Worm (Caenorhabditis elegans): ENCODE data around the gene Y75B8A.39.

Y75B8A.39 gene

ce11 chrIII:12344940-12345339, 32.0 kb downstream of the Y75B8A.39 start:
- TF ChIP-seq him-1 (tag; optimal IDR thresholded peaks at IDR 0.05) = peak; percentile 52
- TF ChIP-seq B0336.3 (GFP tag; IDR thresholded peaks at IDR 0.05) = no peak
- peak; percentile 89 for TF ChIP-seq nfyb-1 (GFP tag; IDR thresholded peaks at IDR 0.05)

- TF ChIP-seq ztf-25 (GFP tag; IDR thresholded peaks at IDR 0.05) = no peak
- no peak for TF ChIP-seq F37B4.10 (GFP tag; IDR thresholded peaks at IDR 0.05)
- TF ChIP-seq nhr-179 (tag; optimal IDR thresholded peaks at IDR 0.05) = no peak
- TF ChIP-seq pha-4 (tag; optimal IDR thresholded peaks at IDR 0.05) = no peak
- TF ChIP-seq ztf-6 (GFP tag; IDR thresholded peaks at IDR 0.05) = no peak
- no peak for TF ChIP-seq let-526 (GFP tag; IDR thresholded peaks at IDR 0.05)
- TF ChIP-seq cebp-1 (GFP tag; IDR thresholded peaks at IDR 0.05) = no peak
- TF ChIP-seq cebp-1 (tag; optimal IDR thresholded peaks at IDR 0.05) = no peak
- TF ChIP-seq Y53G8AR.9 (GFP tag; conservative IDR thresholded peaks at IDR 0.05) = no peak
- no peak for TF ChIP-seq aptf-3 (GFP tag; IDR thresholded peaks at IDR 0.05)
- no peak for TF ChIP-seq ama-1 (optimal IDR thresholded peaks at IDR 0.05)
- TF ChIP-seq ama-1 (GFP tag; optimal IDR thresholded peaks at IDR 0.05) = no peak
- TF ChIP-seq nhr-120 (GFP tag; IDR thresholded peaks at IDR 0.05) = no peak
- no peak for TF ChIP-seq mel-28 (tag; optimal IDR thresholded peaks at IDR 0.05; ENCODE audit: borderline replicate concordance)
- TF ChIP-seq F57C9.4 (tag; optimal IDR thresholded peaks at IDR 0.05) = no peak
- no peak for TF ChIP-seq unc-62 (GFP tag; optimal IDR thresholded peaks at IDR 0.05)
- TF ChIP-seq rcor-1 (GFP tag; IDR thresholded peaks at IDR 0.05) = no peak
- TF ChIP-seq ccch-3 (GFP tag; optimal IDR thresholded peaks at IDR 0.05) = no peak
- no peak for TF ChIP-seq nhr-80 (tag; optimal IDR thresholded peaks at IDR 0.05)
- TF ChIP-seq egl-18 (GFP tag; IDR thresholded peaks at IDR 0.05) = no peak
- TF ChIP-seq tbp1 (GFP tag; optimal IDR thresholded peaks at IDR 0.05) = no peak
These were observed 36.0 kb downstream of the Y75B8A.39 start for ce11 chrIII:12349027-12349426.

ce11 chrIII:12351301-12351700, 38.3 kb downstream of the Y75B8A.39 start, which contains the start of the genes pph-4.1 and Y75B8A.31:
Gene pph-4.1 (minus strand): TSS chrIII:12351336.
Gene Y75B8A.31 (plus strand): TSS chrIII:12351642.
- TF ChIP-seq F39B2.1 (GFP tag; IDR thresholded peaks at IDR 0.05) = no peak
- TF ChIP-seq gei-17 (GFP tag; optimal IDR thresholded peaks at IDR 0.05) = no peak
- no peak for TF ChIP-seq hsf-1 (GFP tag; IDR thresholded peaks at IDR 0.05)
- TF ChIP-seq mes-4 (tag; optimal IDR thresholded peaks at IDR 0.05) = no peak
- no peak for TF ChIP-seq nfya-1 (tag; optimal IDR thresholded peaks at IDR 0.05; ENCODE audit: borderline replicate concordance, insufficient read depth)
- no peak for TF ChIP-seq ceh-58 (GFP tag; IDR thresholded peaks at IDR 0.05)
- 0 out of 2 replicates have a peak, but pooled peaks have one; percentile 15 for TF ChIP-seq hmg-20 (GFP tag; IDR thresholded peaks at IDR 0.05)
- no peak for TF ChIP-seq C06A6.2 (GFP tag; conservative IDR thresholded peaks at IDR 0.05)
- TF ChIP-seq egl-44 (GFP tag; IDR thresholded peaks at IDR 0.05) = no peak
- no peak for TF ChIP-seq F52B5.7 (tag; optimal IDR thresholded peaks at IDR 0.05)
- no peak for TF ChIP-seq dpff-1 (tag; optimal IDR thresholded peaks at IDR 0.05)
- TF ChIP-seq B0019.2 (GFP tag; conservative IDR thresholded peaks at IDR 0.05) = peak; percentile 69
- TF ChIP-seq cebp-2 (GFP tag; IDR thresholded peaks at IDR 0.05) = no peak
- TF ChIP-seq ztf-18 (tag; optimal IDR thresholded peaks at IDR 0.05) = peak; percentile 26
- TF ChIP-seq Y95B8A.8 (GFP tag; IDR thresholded peaks at IDR 0.05) = peak; percentile 70; the same call in 1 of the 2 replicates
- no peak for TF ChIP-seq nhr-27 (tag; optimal IDR thresholded peaks at IDR 0.05)
- peak; percentile 59 for TF ChIP-seq snpc-3.4 (tag; optimal IDR thresholded peaks at IDR 0.05)
- TF ChIP-seq snpc-1.3 (tag; optimal IDR thresholded peaks at IDR 0.05; ENCODE audit: insufficient read depth) = peak; percentile 45
- TF ChIP-seq B0035.1 (tag; optimal IDR thresholded peaks at IDR 0.05) = no peak
- TF ChIP-seq atf-7 (tag; optimal IDR thresholded peaks at IDR 0.05) = no peak
- peak; percentile 87 for TF ChIP-seq ceh-91 (GFP tag; IDR thresholded peaks at IDR 0.05)
- no peak for TF ChIP-seq ama-1 (optimal IDR thresholded peaks at IDR 0.05)
- no peak for TF ChIP-seq ama-1 (GFP tag; optimal IDR thresholded peaks at IDR 0.05)
- peak; percentile 82 for TF ChIP-seq Y53G8AR.9 (GFP tag; conservative IDR thresholded peaks at IDR 0.05)
- TF ChIP-seq ztf-28 (GFP tag; IDR thresholded peaks at IDR 0.05) = peak; percentile 74; the same call in 1 of the 2 replicates
- peak; percentile 51; the same call in 1 of the 2 replicates for TF ChIP-seq attf-3 (GFP tag; conservative IDR thresholded peaks at IDR 0.05)
- TF ChIP-seq D2030.7 (GFP tag; IDR thresholded peaks at IDR 0.05) = peak; percentile 66

All from whole organism, young adult.